Worm (Caenorhabditis elegans) whole organism, L4 larva: ENCODE data around the gene bcl-11.
A peak's percentile ranks its signal among the peaks of the same experiment; 100 is the strongest.

Source experiments
- Y5F2A.4 ChIP-seq: fragments of 200-800 bp; sonication (Bioruptor generic); optimal IDR thresholded peaks from 2 replicates; lab custom pipeline; 2018; ENCODE audit warnings: mild to moderate bottlenecking, missing genetic modification characterization, missing compliant biosample characterization
- aha-1 ChIP-seq: fragments of 150-350 bp; peaks from one replicate; lab custom pipeline; 2014; ENCODE audit warnings: missing biosample characterization, missing genetic modification characterization
- ceh-28 ChIP-seq: fragments of 150-350 bp; optimal IDR thresholded peaks from 2 replicates; lab custom pipeline; 2014; ENCODE audit warnings: missing biosample characterization, missing genetic modification reagents, missing genetic modification characterization
- ceh-82 ChIP-seq: sonication (generic microtip); optimal IDR thresholded peaks from 2 replicates; lab custom pipeline; 2017; ENCODE audit warnings: missing biosample characterization, missing genetic modification characterization
- cey-2 ChIP-seq: sonication (generic microtip); optimal IDR thresholded peaks from 3 replicates; lab custom pipeline; 2017; ENCODE audit warnings: missing genetic modification characterization, mild to moderate bottlenecking, missing compliant biosample characterization, antibody characterized with exemption, borderline replicate concordance; ENCODE audit not compliant: insufficient read depth
- daf-16 ChIP-seq, 3 experiments: sonication (generic microtip); optimal IDR thresholded peaks; 2 replicates each; lab custom pipeline; 2016 to 2017; ENCODE audit warnings: missing genetic modification characterization in 3 of 3, missing genetic modification reagents in 3 of 3, mild to moderate bottlenecking in 2 of 3, missing compliant biosample characterization in 2 of 3, missing biosample characterization in 1 of 3, moderate library complexity in 1 of 3
- dmd-6 ChIP-seq: fragments of 200-800 bp; sonication (Bioruptor generic); IDR thresholded peaks from 2 replicates; pipeline ENCODE4 v1.3.6; 2022; ENCODE audit warnings: missing genetic modification reagents, missing genetic modification characterization, missing compliant biosample characterization
- duxl-1 ChIP-seq: sonication (generic microtip); optimal IDR thresholded peaks from 2 replicates; lab custom pipeline; 2016; ENCODE audit warnings: mild to moderate bottlenecking, missing genetic modification characterization, moderate library complexity, missing compliant biosample characterization; ENCODE audit not compliant: poor library complexity
- egl-27 ChIP-seq: sonication (generic microtip); optimal IDR thresholded peaks from 3 replicates; lab custom pipeline; 2017; ENCODE audit warnings: missing biosample characterization, missing genetic modification reagents, missing genetic modification characterization
- fkh-10 ChIP-seq: fragments of 150-350 bp; optimal IDR thresholded peaks from 2 replicates; lab custom pipeline; 2014; ENCODE audit warnings: missing biosample characterization, missing genetic modification reagents, missing genetic modification characterization
- fos-1 ChIP-seq: fragments of 150-350 bp; optimal IDR thresholded peaks from 2 replicates; lab custom pipeline; 2014; ENCODE audit warnings: missing biosample characterization, missing genetic modification characterization
- hlh-11 ChIP-seq: fragments of 200-800 bp; sonication (Bioruptor generic); optimal IDR thresholded peaks from 2 replicates; lab custom pipeline; 2018; ENCODE audit warnings: mild to moderate bottlenecking, missing genetic modification characterization, missing compliant biosample characterization
- hlh-30 ChIP-seq: sonication (generic microtip); optimal IDR thresholded peaks from 2 replicates; lab custom pipeline; 2017; ENCODE audit warnings: antibody characterized with exemption, mild to moderate bottlenecking, missing genetic modification characterization, missing compliant biosample characterization; ENCODE audit not compliant: insufficient read depth
- hmg-1.1 ChIP-seq: fragments of 200-800 bp; sonication (Bioruptor generic); IDR thresholded peaks from 2 replicates; pipeline ENCODE4 v1.3.6; 2022; ENCODE audit warnings: missing genetic modification reagents, missing genetic modification characterization, missing compliant biosample characterization
- lim-7 ChIP-seq: fragments of 200-800 bp; sonication (Bioruptor generic); IDR thresholded peaks from 2 replicates; pipeline ENCODE4 v1.3.6; 2022; ENCODE audit warnings: missing genetic modification characterization, missing compliant biosample characterization
- lin-1 ChIP-seq: fragments of 200-800 bp; sonication (Bioruptor generic); IDR thresholded peaks from 2 replicates; pipeline ENCODE4 v1.3.6; 2022; ENCODE audit warnings: missing genetic modification reagents, missing genetic modification characterization, missing compliant biosample characterization
- lin-13 ChIP-seq: fragments of 150-350 bp; optimal IDR thresholded peaks from 2 replicates; lab custom pipeline; 2014; ENCODE audit warnings: missing biosample characterization, missing genetic modification reagents, missing genetic modification characterization
- mdt-29 ChIP-seq: fragments of 200-800 bp; sonication (Bioruptor generic); IDR thresholded peaks from 2 replicates; pipeline ENCODE4 v1.3.6; 2022; ENCODE audit warnings: missing genetic modification reagents, missing genetic modification characterization, missing compliant biosample characterization
- mep-1 ChIP-seq: fragments of 150-350 bp; sonication (generic microtip); optimal IDR thresholded peaks from 3 replicates; lab custom pipeline; 2014; ENCODE audit warnings: missing biosample characterization, missing genetic modification characterization
- nhr-25 ChIP-seq: sonication (generic microtip); optimal IDR thresholded peaks from 2 replicates; lab custom pipeline; 2017; ENCODE audit warnings: missing genetic modification characterization, mild to moderate bottlenecking, missing compliant biosample characterization, antibody characterized with exemption, moderate library complexity, borderline replicate concordance; ENCODE audit not compliant: insufficient read depth
- nhr-28 ChIP-seq: fragments of 150-350 bp; optimal IDR thresholded peaks from 2 replicates; lab custom pipeline; 2014; ENCODE audit warnings: missing biosample characterization, missing genetic modification characterization
- nhr-42 ChIP-seq: fragments of 200-800 bp; sonication (Bioruptor generic); IDR thresholded peaks from 2 replicates; pipeline ENCODE4 v1.3.6; 2022; ENCODE audit warnings: missing genetic modification characterization, missing compliant biosample characterization
- nhr-6 ChIP-seq: fragments of 150-350 bp; optimal IDR thresholded peaks from 2 replicates; lab custom pipeline; 2014; ENCODE audit warnings: missing biosample characterization, missing genetic modification characterization
- sdz-12 ChIP-seq: fragments of 200-800 bp; sonication (Bioruptor generic); optimal IDR thresholded peaks from 2 replicates; lab custom pipeline; 2018; ENCODE audit warnings: mild to moderate bottlenecking, missing genetic modification characterization, missing compliant biosample characterization
- spr-3 ChIP-seq: fragments of 200-800 bp; sonication (Bioruptor generic); optimal IDR thresholded peaks from 2 replicates; lab custom pipeline; 2018; ENCODE audit warnings: mild to moderate bottlenecking, missing genetic modification characterization, missing compliant biosample characterization
- unc-62 ChIP-seq, 3 experiments: fragments of 150-350 bp in 1 of 3; sonication (generic microtip); optimal IDR thresholded peaks in 2 of 3; peaks in 1 of 3; 1 replicate in 1 of 3; 2 replicates in 2 of 3; lab custom pipeline; 2014 to 2017; ENCODE audit warnings: missing biosample characterization in 3 of 3, missing genetic modification characterization in 3 of 3, missing genetic modification reagents in 3 of 3, missing genotype in 1 of 3
- zfp-3 ChIP-seq: fragments of 200-800 bp; sonication (Bioruptor generic); conservative IDR thresholded peaks from 2 replicates; pipeline ENCODE4 v1.3.6; 2022; ENCODE audit warnings: missing genetic modification reagents, missing genetic modification characterization, missing compliant biosample characterization

bcl-11 gene

DNA sequence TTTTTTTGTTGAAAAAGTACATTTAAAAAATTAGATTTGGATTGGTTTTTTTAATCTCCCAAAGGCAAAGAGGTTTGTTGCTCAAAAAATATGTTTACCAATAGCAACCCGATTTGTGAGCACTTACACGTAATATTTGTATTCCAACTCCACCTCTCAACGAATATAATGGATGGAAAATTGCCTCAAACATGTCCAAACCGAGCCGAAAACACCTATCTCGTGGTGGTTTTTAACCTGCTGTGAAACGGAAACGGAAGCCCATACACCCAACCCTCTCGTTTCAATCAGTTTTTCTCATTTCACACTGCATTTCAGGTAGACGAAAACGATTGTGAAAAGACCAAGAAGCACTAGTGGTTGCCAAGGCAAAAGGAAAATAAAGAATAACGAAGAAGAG is 39.2 kb upstream of the bcl-11 start, which contains the start of gene cest-24:
cest-24 (plus strand) TSS at position 301 of the 400 bp plus-strand sequence.
- TF ChIP-seq mdt-29 (GFP tag; lab: Robert Waterston, UW) (no peak), zfp-3 (GFP tag; lab: Robert Waterston, UW) (no peak), Y5F2A.4 (no peak), sdz-12 (no peak)

ce11 chrV:6317928-6318327 is 37.9 kb upstream of the bcl-11 start:
- TF ChIP-seq lin-1 (no peak), spr-3 (no peak), nhr-28 (peak; percentile 7), unc-62 (GFP tag; optimal IDR thresholded peaks at IDR 0.05 in 1 of 2; lab: Kevin White, UChicago) (peak in 1 of 2 experiments; percentile 24), unc-62 (tag; optimal IDR thresholded peaks at IDR 0.05; lab: Kevin White, UChicago) (no peak)

DNA sequence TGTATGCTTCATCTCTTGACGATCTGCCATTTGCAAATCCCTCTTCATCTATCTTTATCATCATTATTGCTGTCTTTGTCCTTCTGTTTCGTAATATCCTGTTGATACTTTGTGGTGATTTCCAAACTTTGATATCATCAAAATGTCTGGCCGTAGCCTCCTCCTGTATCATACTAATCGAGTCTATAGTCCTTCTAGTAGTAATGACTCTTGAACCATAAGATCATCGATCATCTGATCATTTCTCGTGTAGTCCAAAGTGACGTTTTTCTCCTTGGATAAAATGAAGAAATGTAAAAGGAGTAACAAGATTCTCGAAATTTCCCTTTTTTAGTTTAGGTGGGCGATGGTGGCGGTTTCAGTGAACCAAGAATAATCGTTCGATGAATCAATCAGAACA is 36.5 kb upstream of the bcl-11 start:
- TF ChIP-seq ceh-82 (no peak), egl-27 (tag; lab: Kevin White, UChicago) (no peak), sdz-12 (no peak), cey-2 (tag; lab: Kevin White, UChicago) (no peak), hlh-30 (tag; lab: Kevin White, UChicago) (peak; percentile 11), aha-1 (tag; lab: Kevin White, UChicago) (peak; percentile 20), nhr-28 (peak; percentile 96), hlh-11 (peak; percentile 14)

ce11 chrV:6321280-6321679 is 34.5 kb upstream of the bcl-11 start:
- TF ChIP-seq daf-16 (GFP tag; optimal IDR thresholded peaks at IDR 0.05; lab: Kevin White, UChicago) (no peak), daf-16 (tag; optimal IDR thresholded peaks at IDR 0.05; lab: Kevin White, UChicago) (no peak), nhr-42 (GFP tag; lab: Robert Waterston, UW) (no peak), lim-7 (GFP tag; lab: Robert Waterston, UW) (no peak), fkh-10 (GFP tag; lab: Kevin White, UChicago) (no peak), unc-62 (GFP tag; optimal IDR thresholded peaks at IDR 0.05 in 1 of 2; lab: Kevin White, UChicago) (peak in 1 of 2 experiments; percentile 94), unc-62 (tag; optimal IDR thresholded peaks at IDR 0.05; lab: Kevin White, UChicago) (no peak), fos-1 (tag; lab: Kevin White, UChicago) (no peak)

DNA sequence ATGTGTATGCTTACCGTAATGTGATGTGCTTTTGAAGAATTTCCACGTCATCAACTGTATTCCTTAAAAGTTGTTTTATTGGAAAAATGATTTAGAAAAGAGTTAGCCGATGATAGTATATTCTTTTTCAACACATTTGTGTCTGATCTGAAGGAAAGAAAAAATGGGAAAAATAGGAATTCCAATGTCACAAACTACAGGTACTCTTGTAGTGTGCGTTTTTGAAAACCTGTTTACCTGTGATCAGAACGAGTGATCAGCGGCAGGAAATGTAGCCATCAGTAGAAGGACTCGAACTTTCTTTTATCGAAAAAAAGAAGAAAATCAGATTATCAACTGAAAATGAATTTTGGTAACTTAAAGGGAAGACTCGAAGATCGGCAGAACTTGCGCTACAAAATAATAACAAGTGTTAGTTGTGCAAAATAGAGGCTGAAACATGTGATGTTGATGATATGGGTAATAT is 34.1 kb upstream of the bcl-11 start, which contains the start of gene T28C12.15:
T28C12.15 (minus strand) TSS at position 51 of the 466 bp plus-strand sequence.
- TF ChIP-seq nhr-28 = peak; percentile 98
- TF ChIP-seq lin-1 = no peak
- peak; percentile 16 for TF ChIP-seq aha-1 (tag; lab: Kevin White, UChicago)

DNA sequence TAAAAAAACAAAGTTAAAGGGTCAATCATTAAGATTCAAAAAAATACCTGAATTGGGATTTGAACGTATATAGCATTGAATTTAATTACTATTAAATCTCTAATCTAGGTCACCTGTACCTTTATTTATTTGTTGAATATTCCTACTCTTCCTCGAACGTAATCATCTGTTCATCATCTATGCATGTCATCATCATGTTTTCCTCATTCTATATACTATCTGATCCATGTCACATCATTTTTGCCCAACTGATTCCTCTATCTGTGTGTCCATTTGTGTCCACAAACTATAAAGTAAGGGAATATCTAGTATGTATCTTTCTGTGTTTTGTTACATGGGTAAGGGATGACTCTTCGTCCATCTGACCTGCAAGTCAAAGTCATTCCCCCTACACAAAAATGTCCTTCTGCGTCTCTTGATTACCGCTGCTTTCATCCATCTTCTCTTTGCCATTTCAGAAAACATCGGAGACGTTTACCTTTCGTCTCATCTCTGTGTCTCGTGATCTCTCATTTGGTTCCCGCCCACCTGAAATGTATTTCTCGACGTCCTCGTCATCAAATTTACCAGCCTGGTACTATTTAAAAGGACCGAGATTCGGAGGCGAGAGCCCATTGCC is 33.0 kb upstream of the bcl-11 start:
- TF ChIP-seq hlh-11 (peak; percentile 48), hmg-1.1 (GFP tag; lab: Robert Waterston, UW) (0 out of 2 replicates have a peak, but pooled peaks have one; percentile 11), nhr-25 (tag; lab: Kevin White, UChicago) (peak; percentile 49), nhr-6 (tag; lab: Kevin White, UChicago) (peak; percentile 9), ceh-28 (tag; lab: Kevin White, UChicago) (no peak), dmd-6 (GFP tag; lab: Robert Waterston, UW) (peak; percentile 18; the same call in 1 of the 2 replicates), nhr-28 (peak; percentile 91), mep-1 (tag; lab: Kevin White, UChicago) (no peak), duxl-1 (tag; lab: Kevin White, UChicago) (no peak), cey-2 (tag; lab: Kevin White, UChicago) (peak; percentile 12), hlh-30 (tag; lab: Kevin White, UChicago) (peak; percentile 78), unc-62 (GFP tag; optimal IDR thresholded peaks at IDR 0.05 in 1 of 2; lab: Kevin White, UChicago) (peak in 1 of 2 experiments; percentile 99), unc-62 (tag; optimal IDR thresholded peaks at IDR 0.05; lab: Kevin White, UChicago) (no peak), lin-13 (GFP tag; lab: Kevin White, UChicago) (no peak)
- TF ChIP-seq, all 104 proteins: peak for 9
